Fruit fly (Drosophila melanogaster): ENCODE measurements around the gene mnd.

The mnd gene

DNA sequence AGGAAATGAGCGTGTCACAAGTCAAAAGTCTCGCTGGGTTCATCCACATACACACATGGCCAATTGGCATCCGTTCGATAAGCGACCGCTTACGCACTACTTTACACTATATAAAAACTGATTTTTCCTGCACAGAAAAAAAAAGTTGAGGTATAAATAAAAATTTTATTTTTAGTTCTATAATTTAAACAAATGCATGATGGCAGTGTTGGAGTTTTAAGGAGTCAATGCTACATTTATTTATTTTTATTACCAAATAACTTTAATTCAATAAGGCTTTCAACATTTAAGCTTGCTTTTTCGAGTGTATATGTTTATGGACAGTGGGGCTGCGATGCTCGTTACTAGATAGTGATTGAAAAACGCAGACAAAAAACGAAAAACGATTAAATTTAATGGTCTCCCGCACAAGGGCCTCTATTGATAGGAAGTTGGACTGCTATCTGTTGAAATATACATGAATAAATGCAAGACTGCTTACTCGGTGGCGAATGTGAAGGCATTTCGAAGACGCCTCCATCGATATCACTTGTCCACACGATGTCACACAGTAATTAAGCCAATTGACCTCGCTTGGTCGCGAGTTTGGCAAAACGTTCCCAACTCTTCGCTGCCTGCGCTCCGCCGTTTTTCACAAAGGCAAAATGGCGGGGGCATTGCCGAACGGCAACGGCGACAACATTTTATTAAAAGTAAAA lies 26.9 kb downstream of the mnd start:
- no peak for TF ChIP-seq CG17801 (GFP tag; optimal IDR thresholded peaks at IDR 0.05; ENCODE audit: partially characterized antibody)

- TF ChIP-seq CG17801 (GFP tag; optimal IDR thresholded peaks at IDR 0.05; ENCODE audit: partially characterized antibody) = no peak
Observed at dm6 chr3L:15013296-15013695, 28.4 kb downstream of the mnd start.

DNA sequence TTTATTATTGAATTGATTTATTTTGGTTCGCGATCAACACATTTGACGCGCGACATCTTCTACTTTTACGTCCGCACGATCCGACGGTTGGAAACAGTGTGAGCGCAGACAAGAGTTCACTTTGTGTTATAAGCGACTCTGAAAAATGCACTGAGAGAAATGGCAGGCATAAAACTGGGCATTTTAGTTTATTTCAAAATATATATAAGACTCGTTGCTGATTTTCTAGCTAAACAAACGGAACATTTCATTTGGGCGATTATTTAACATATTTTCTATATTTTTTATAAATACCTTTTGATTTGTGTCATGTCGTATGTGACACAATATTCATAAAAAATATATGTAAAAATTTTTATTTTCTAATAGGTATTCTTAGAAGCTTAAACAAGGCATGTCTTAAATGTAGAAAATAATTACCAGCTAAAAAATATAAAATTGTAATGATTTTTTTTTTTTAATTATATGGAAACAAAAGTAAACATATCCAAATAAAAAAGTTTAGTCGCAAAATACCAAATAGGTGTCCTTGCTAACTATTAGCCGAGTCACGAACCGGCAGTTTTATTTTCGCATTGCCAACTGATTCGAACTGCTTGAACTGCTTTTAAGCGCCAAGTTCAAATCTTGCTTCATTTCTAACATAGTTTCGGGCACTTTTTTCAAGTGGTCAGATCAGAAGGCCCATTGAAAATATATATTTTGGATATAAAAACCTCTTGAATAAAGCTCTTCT lies 29.2 kb downstream of the mnd start, which contains the start of gene Reck:
Reck (minus strand) TSS at position 106 of the 736 bp plus-strand sequence.
- TF ChIP-seq CG17801 (GFP tag; optimal IDR thresholded peaks at IDR 0.05; ENCODE audit: partially characterized antibody) = no peak

DNA sequence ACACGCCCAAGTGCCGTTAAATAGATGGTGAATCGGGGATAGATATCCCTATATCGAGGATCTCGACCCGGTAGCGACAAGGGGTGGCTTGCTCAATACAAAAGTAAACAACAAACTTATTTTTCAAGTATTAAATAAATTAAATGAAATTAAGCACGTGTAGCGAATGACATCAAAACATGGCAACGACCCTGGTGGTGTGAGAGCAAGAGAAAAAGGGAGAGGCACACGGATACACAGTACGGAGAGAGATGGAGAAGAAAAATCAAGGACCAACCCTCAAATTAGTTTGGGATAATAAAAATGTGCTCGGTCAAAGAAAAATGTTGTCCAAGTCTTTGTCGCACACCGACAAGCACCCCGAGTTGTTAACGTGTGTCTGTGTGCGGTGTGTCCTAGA lies 36.1 kb downstream of the mnd start:
- no peak for TF ChIP-seq CG17801 (GFP tag; optimal IDR thresholded peaks at IDR 0.05; ENCODE audit: partially characterized antibody)

DNA sequence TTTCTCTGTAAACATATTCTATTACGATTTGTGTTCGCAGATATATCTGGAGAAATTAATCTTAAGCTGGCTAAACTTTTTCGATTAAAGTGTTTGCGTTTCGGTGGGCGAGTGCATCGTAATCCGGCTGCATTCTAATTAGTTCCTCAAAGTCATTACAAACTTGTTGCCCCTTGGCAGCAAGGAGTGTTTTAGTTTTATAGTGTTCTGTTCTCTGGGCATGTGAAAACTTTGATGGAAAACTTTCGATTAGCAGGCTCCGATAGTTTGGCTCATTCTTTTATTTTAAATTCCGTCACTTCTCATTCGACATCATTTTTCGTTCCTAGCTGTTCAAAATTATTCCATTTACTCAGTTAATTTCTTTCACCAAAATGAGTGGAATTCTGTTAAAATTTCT lies 38.3 kb downstream of the mnd start, which contains the start of gene CG32148:
CG32148 (plus strand) TSS at position 301 of the 400 bp plus-strand sequence.
- no peak for TF ChIP-seq CG17801 (GFP tag; optimal IDR thresholded peaks at IDR 0.05; ENCODE audit: partially characterized antibody)

- TF ChIP-seq CG17801 (GFP tag; optimal IDR thresholded peaks at IDR 0.05; ENCODE audit: partially characterized antibody) = no peak
Observed at dm6 chr3L:15031773-15032172, 46.9 kb downstream of the mnd start.

DNA sequence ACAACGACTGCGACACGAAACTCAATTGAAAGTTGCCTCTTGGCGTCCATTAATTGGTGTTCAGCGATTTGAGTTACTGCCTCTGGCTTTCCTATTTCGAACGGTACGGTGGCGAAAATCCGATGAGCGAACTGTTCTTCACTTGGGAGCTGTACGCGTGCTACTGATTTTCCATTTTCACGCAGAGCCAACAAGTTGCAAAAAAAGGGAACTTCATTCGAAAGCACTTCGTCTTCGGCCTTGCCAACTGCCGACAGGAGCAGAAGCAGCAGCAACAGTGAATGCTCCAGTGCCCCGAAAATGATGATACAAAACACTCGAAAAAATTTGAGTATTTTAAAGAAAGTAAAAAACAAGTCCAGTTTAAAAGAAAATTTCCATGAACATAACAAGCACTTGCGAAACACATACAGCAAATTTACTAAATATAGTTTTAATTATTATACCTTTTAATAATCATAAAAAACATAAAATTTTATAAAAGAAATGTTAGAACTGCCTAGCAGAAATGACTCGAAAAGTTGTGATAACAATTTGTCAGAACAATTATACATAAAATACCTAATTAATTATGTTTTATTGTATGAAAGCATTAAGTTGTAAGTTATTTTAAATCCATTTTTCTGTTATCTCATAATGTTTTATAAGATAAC lies 49.3 kb downstream of the mnd start:
- no peak for TF ChIP-seq CG17801 (GFP tag; optimal IDR thresholded peaks at IDR 0.05; ENCODE audit: partially characterized antibody)

dm6 chr3L:15034714-15035076 lies 49.8 kb downstream of the mnd start:
- no peak for TF ChIP-seq CG17801 (GFP tag; optimal IDR thresholded peaks at IDR 0.05; ENCODE audit: partially characterized antibody)

dm6 chr3L:15035585-15035984 lies 50.7 kb downstream of the mnd start:
- no peak for TF ChIP-seq CG17801 (GFP tag; optimal IDR thresholded peaks at IDR 0.05; ENCODE audit: partially characterized antibody)

- TF ChIP-seq CG17801 (GFP tag; optimal IDR thresholded peaks at IDR 0.05; ENCODE audit: partially characterized antibody) = no peak
Observed at dm6 chr3L:15039510-15039909, 54.6 kb downstream of the mnd start.

DNA sequence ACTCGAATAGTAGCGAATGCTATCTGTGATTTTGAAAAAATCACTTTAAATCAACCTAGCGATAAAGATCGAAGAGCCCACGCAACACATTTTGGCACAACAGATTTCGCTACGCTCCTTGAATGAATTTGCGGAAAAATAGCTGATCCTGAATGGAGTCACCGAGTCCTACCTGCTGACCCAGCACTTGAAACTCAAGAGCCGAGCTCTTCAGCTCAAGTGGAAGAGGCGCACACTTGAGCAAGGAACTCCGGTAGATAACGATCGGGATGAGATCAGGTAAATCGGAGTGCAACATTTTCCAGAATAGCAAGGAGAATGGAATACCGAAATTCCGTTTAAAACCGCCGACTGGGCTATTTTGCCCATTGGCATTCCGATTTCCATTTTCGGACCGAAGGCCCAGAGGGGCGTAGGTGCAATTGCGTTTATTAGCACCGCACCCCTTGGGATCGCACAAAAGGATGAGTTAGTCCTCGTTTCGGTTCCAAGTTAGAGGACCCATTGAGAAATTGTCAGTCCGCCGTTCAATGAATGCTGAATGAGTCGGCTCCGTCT lies 55.5 kb downstream of the mnd start:
- TF ChIP-seq CG17801 (GFP tag; optimal IDR thresholded peaks at IDR 0.05; ENCODE audit: partially characterized antibody) = no peak
